Worm (Caenorhabditis elegans) whole organism, L2 larva: ENCODE measurements around the gene nhr-189.
A peak's percentile ranks its signal among the peaks of the same experiment; 100 is the strongest.

Experiments
- C34F6.9 ChIP-seq: fragments of 150-350 bp; optimal IDR thresholded peaks from 2 replicates; lab custom pipeline; 2014; ENCODE audit warnings: missing biosample characterization, missing genetic modification characterization
- R02D3.7 ChIP-seq: fragments of 150-350 bp; optimal IDR thresholded peaks from 2 replicates; lab custom pipeline; 2014; ENCODE audit warnings: missing biosample characterization, missing genetic modification characterization
- Y55F3AM.14 ChIP-seq: fragments of 200-800 bp; sonication (Bioruptor generic); optimal IDR thresholded peaks from 2 replicates; lab custom pipeline; 2018; ENCODE audit warnings: mild to moderate bottlenecking, missing genetic modification characterization, missing compliant biosample characterization
- ZK546.5 ChIP-seq: sonication (generic microtip); optimal IDR thresholded peaks from 2 replicates; lab custom pipeline; 2017; ENCODE audit warnings: missing biosample characterization, missing genetic modification characterization
- ama-1 ChIP-seq: fragments of 150-350 bp; optimal IDR thresholded peaks from 2 replicates; lab custom pipeline; 2018; ENCODE audit warnings: inconsistent platforms
- blmp-1 ChIP-seq: sonication (generic microtip); optimal IDR thresholded peaks from 2 replicates; lab custom pipeline; 2017; ENCODE audit warnings: missing genetic modification characterization, mild to moderate bottlenecking, missing compliant biosample characterization, antibody characterized with exemption, moderate library complexity; ENCODE audit not compliant: insufficient read depth
- ceh-82 ChIP-seq: fragments of 150-350 bp; optimal IDR thresholded peaks from 2 replicates; lab custom pipeline; 2014; ENCODE audit warnings: missing biosample characterization, missing genetic modification characterization
- crh-2 ChIP-seq: sonication (generic microtip); optimal IDR thresholded peaks from 2 replicates; lab custom pipeline; 2017; ENCODE audit warnings: missing biosample characterization, missing genetic modification characterization
- elt-1 ChIP-seq: fragments of 150-350 bp; optimal IDR thresholded peaks from 2 replicates; lab custom pipeline; 2014; ENCODE audit warnings: missing biosample characterization, missing genetic modification characterization
- fos-1 ChIP-seq: fragments of 150-350 bp; optimal IDR thresholded peaks from 2 replicates; lab custom pipeline; 2014; ENCODE audit warnings: missing biosample characterization, missing genetic modification characterization
- lin-39 ChIP-seq: fragments of 150-350 bp; optimal IDR thresholded peaks from 2 replicates; lab custom pipeline; 2014; ENCODE audit warnings: missing biosample characterization, missing genetic modification reagents, missing genetic modification characterization
- lsy-2 ChIP-seq, 2 experiments: fragments of 150-350 bp in 1 of 2; sonication (generic microtip) in 1 of 2; optimal IDR thresholded peaks; 2 replicates each; lab custom pipeline; 2014 to 2017; ENCODE audit warnings: missing biosample characterization in 2 of 2, missing genetic modification characterization in 2 of 2
- mab-5 ChIP-seq: fragments of 150-350 bp; optimal IDR thresholded peaks from 2 replicates; lab custom pipeline; 2014; ENCODE audit warnings: missing biosample characterization, missing genetic modification characterization
- mbf-1 ChIP-seq: sonication (generic microtip); optimal IDR thresholded peaks from 2 replicates; lab custom pipeline; 2017; ENCODE audit warnings: missing biosample characterization, missing genetic modification characterization
- mdl-1 ChIP-seq, 2 experiments: fragments of 150-350 bp in 1 of 2; sonication (generic microtip) in 1 of 2; optimal IDR thresholded peaks; 2 replicates each; lab custom pipeline; 2017; ENCODE audit warnings: missing biosample characterization in 2 of 2, missing genetic modification characterization in 2 of 2
- nhr-10 ChIP-seq: sonication (generic microtip); optimal IDR thresholded peaks from 2 replicates; lab custom pipeline; 2017; ENCODE audit warnings: missing biosample characterization, missing genetic modification characterization
- nhr-11 ChIP-seq: fragments of 150-350 bp; optimal IDR thresholded peaks from 2 replicates; lab custom pipeline; 2014; ENCODE audit warnings: missing biosample characterization, missing genetic modification characterization
- nhr-129 ChIP-seq: fragments of 150-350 bp; optimal IDR thresholded peaks from 2 replicates; lab custom pipeline; 2014; ENCODE audit warnings: missing biosample characterization, missing genetic modification characterization
- nhr-21 ChIP-seq: fragments of 150-350 bp; optimal IDR thresholded peaks from 2 replicates; lab custom pipeline; 2014; ENCODE audit warnings: missing biosample characterization, missing genetic modification characterization
- nhr-23 ChIP-seq: fragments of 150-350 bp; optimal IDR thresholded peaks from 2 replicates; lab custom pipeline; 2014; ENCODE audit warnings: missing biosample characterization, missing genetic modification reagents, missing genetic modification characterization
- nhr-25 ChIP-seq: fragments of 150-350 bp; sonication (generic microtip); optimal IDR thresholded peaks from 3 replicates; lab custom pipeline; 2014; ENCODE audit warnings: missing biosample characterization, missing genetic modification characterization
- nhr-6 ChIP-seq: fragments of 150-350 bp; optimal IDR thresholded peaks from 2 replicates; lab custom pipeline; 2014; ENCODE audit warnings: missing biosample characterization, missing genetic modification characterization
- nhr-77 ChIP-seq: fragments of 150-350 bp; optimal IDR thresholded peaks from 2 replicates; lab custom pipeline; 2014; ENCODE audit warnings: missing biosample characterization, missing genetic modification characterization
- sma-3 ChIP-seq: sonication (generic microtip); optimal IDR thresholded peaks from 2 replicates; lab custom pipeline; 2016; ENCODE audit warnings: missing genetic modification reagents, missing genetic modification characterization, missing compliant biosample characterization
- sma-9 ChIP-seq, 2 experiments: fragments of 150-350 bp in 1 of 2; sonication (generic microtip) in 1 of 2; optimal IDR thresholded peaks; 2 replicates each; lab custom pipeline; 2014 to 2016; ENCODE audit warnings: missing genetic modification characterization in 2 of 2, mild to moderate bottlenecking in 1 of 2, missing biosample characterization in 1 of 2, missing compliant biosample characterization in 1 of 2, missing genetic modification reagents in 1 of 2, moderate library complexity in 1 of 2
- unc-55 ChIP-seq: fragments of 150-350 bp; sonication (generic microtip); optimal IDR thresholded peaks from 3 replicates; lab custom pipeline; 2014; ENCODE audit warnings: missing biosample characterization, missing genetic modification reagents, missing genetic modification characterization
- unc-62 ChIP-seq: fragments of 150-350 bp; optimal IDR thresholded peaks from 2 replicates; lab custom pipeline; 2014; ENCODE audit warnings: missing biosample characterization, missing genetic modification reagents, missing genetic modification characterization
- zag-1 ChIP-seq: fragments of 150-350 bp; optimal IDR thresholded peaks from 2 replicates; lab custom pipeline; 2014; ENCODE audit warnings: missing biosample characterization, missing genetic modification characterization
- ztf-1 ChIP-seq: fragments of 200-800 bp; sonication (Bioruptor generic); conservative IDR thresholded peaks from 2 replicates; pipeline ENCODE4 v1.3.6; 2022; ENCODE audit warnings: missing genetic modification characterization, missing compliant biosample characterization
- ztf-11 ChIP-seq: sonication (generic microtip); optimal IDR thresholded peaks from 2 replicates; lab custom pipeline; 2017; ENCODE audit warnings: missing biosample characterization, missing genetic modification characterization
- ztf-4 ChIP-seq: fragments of 150-350 bp; optimal IDR thresholded peaks from 2 replicates; lab custom pipeline; 2014; ENCODE audit warnings: missing biosample characterization, missing genetic modification characterization

nhr-189 gene

DNA sequence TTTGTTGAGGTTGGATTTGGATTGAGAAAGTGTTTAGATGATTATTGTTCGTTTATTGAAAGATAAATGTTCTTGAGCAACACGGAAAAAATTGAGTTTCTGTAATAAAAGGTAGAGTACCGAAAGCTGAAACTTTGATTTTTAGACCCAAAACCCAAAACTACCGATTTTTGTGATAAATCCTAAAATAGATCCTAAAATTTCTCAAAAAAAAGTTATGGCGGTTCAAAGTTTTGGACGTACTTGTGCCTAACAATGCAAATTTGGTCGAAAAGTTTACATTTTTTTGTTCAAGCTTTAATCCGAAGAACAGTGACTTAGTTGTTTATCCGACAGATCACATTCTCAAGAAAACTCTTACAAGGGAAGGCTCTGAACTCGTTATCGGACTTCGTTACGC, 12.8 kb downstream of the nhr-189 start, which contains the start of gene nhr-185:
Gene nhr-185, minus strand, starts transcription at position 101 of the 400 bp plus-strand sequence.
- TF ChIP-seq nhr-129 (tag; lab: Kevin White, UChicago), result no peak
- no peak for TF ChIP-seq ztf-1 (GFP tag; lab: Robert Waterston, UW)
- TF ChIP-seq nhr-6 (tag; lab: Kevin White, UChicago), result no peak
- no peak for TF ChIP-seq elt-1 (tag; lab: Kevin White, UChicago)
- no peak for TF ChIP-seq ama-1 (lab: Kevin White, UChicago)
- TF ChIP-seq mab-5, result no peak
- no peak for TF ChIP-seq C34F6.9 (tag; lab: Kevin White, UChicago)
- no peak for TF ChIP-seq ztf-4 (tag; lab: Kevin White, UChicago)
- no peak for TF ChIP-seq fos-1 (tag; lab: Kevin White, UChicago)
- TF ChIP-seq, all 48 proteins: peak for 0

DNA sequence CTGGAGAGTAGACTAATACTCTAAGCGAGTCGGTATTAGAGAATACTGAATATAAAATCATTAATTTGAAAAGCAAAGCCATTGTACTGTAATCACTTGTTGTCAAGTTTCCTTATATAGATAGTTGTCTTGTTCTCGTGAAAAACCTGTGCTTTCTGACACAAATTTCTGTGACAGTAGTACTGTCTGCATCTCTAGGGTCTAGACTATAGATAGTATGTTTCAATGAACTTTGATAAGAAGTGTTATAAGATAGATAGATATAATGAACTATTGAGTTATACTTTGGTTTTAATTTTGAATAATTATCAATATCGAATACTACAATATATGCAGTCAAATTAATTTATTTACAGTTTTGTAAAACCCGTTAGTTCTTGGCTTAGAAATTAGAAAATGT, 16.1 kb downstream of the nhr-189 start, which contains the start of gene ugt-32:
Gene ugt-32, minus strand, starts transcription at position 82 of the 400 bp plus-strand sequence.
- TF ChIP-seq fos-1 (tag; lab: Kevin White, UChicago) (peak; percentile 38), sma-9 (GFP tag; optimal IDR thresholded peaks at IDR 0.05; lab: Kevin White, UChicago) (peak; percentile 27), sma-9 (tag; optimal IDR thresholded peaks at IDR 0.05; lab: Kevin White, UChicago) (no peak), mdl-1 (tag; optimal IDR thresholded peaks at IDR 0.05; lab: Kevin White, UChicago) (no peak)

DNA sequence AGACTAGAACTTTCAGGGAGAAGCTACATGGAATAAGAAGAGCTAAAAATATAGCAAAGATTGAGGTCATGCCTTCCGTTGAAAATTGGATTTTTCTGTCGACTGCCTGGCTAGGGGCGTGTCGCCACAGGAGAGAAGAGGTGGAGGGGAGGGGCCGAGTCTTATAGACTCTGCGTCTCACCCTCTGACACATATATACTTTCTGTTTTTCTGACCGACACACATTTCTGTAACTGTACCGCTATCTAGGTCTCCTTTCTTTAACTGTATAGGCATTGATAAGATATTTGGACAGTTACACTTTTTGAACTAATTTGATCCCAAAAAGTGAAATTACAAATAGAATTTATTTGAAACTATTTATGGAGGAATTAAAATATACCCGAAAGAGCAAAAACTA, 18.6 kb downstream of the nhr-189 start:
- TF ChIP-seq sma-3 (GFP tag; lab: Kevin White, UChicago) (no peak), fos-1 (tag; lab: Kevin White, UChicago) (peak; percentile 53)

DNA sequence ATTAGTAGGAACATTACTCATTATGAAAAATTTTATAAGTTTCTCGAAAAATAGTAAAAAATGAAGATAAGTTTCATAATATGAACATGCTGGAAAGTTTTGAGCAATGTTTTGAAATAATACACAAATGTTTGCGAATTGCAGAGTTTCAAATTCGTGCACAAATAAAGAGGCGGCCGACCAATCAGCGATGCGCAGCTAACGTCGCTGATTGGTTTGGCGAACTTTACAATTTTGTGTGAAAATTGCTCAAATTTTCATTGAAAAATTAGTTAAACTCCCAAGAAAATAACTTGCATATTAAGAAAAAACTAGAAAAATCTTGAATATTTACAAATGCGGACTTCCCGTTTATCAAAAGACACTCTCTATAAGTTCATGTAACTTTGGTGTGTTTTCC, 27.4 kb downstream of the nhr-189 start:
- TF ChIP-seq Y55F3AM.14 (no peak), lin-39 (tag; lab: Kevin White, UChicago) (no peak), blmp-1 (tag; lab: Kevin White, UChicago) (no peak), nhr-25 (tag; lab: Kevin White, UChicago) (no peak), ztf-11 (tag; lab: Kevin White, UChicago) (no peak), unc-62 (GFP tag; lab: Kevin White, UChicago) (no peak), R02D3.7 (tag; lab: Kevin White, UChicago) (no peak), ama-1 (lab: Kevin White, UChicago) (no peak), nhr-21 (tag; lab: Kevin White, UChicago) (no peak), ZK546.5 (no peak), nhr-6 (tag; lab: Kevin White, UChicago) (no peak), nhr-129 (tag; lab: Kevin White, UChicago) (no peak)

DNA sequence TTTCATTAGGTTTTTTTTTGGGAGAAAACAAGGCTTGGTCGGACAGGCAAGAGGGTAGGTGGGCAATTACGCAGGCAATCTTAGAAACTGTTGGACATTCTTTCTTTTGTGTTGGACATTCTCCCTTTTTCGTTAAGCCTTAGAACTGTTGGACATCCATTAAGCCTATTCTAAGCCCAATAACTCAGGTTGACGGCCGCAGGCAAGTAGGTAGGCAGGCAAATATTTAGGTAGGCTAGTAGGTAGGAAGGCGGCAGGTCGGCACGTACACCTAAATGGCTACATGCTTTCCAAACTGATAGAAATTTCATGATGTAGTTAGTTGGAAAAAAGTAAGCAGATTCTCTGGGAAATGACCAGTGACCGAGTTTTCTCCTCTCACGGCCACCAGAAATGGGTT, 27.9 kb downstream of the nhr-189 start:
- TF ChIP-seq nhr-23 (tag; lab: Kevin White, UChicago), result no peak
- TF ChIP-seq mbf-1, result no peak
- TF ChIP-seq sma-9 (GFP tag; optimal IDR thresholded peaks at IDR 0.05; lab: Kevin White, UChicago), result no peak
- no peak for TF ChIP-seq sma-9 (tag; optimal IDR thresholded peaks at IDR 0.05; lab: Kevin White, UChicago)
- no peak for TF ChIP-seq sma-3 (GFP tag; lab: Kevin White, UChicago)
- TF ChIP-seq elt-1 (tag; lab: Kevin White, UChicago), result no peak
- TF ChIP-seq C34F6.9 (tag; lab: Kevin White, UChicago), result no peak
- TF ChIP-seq unc-62 (GFP tag; lab: Kevin White, UChicago), result no peak
- no peak for TF ChIP-seq ceh-82 (tag; lab: Kevin White, UChicago)
- TF ChIP-seq ama-1 (lab: Kevin White, UChicago), result no peak
- no peak for TF ChIP-seq zag-1
- no peak for TF ChIP-seq nhr-10 (tag; lab: Kevin White, UChicago)
- TF ChIP-seq ztf-4 (tag; lab: Kevin White, UChicago), result no peak
- TF ChIP-seq Y55F3AM.14, result no peak
- TF ChIP-seq nhr-77 (tag; lab: Kevin White, UChicago), result no peak
- TF ChIP-seq nhr-11 (tag; lab: Kevin White, UChicago), result no peak
- no peak for TF ChIP-seq R02D3.7 (tag; lab: Kevin White, UChicago)
- no peak for TF ChIP-seq crh-2 (tag; lab: Kevin White, UChicago)

DNA sequence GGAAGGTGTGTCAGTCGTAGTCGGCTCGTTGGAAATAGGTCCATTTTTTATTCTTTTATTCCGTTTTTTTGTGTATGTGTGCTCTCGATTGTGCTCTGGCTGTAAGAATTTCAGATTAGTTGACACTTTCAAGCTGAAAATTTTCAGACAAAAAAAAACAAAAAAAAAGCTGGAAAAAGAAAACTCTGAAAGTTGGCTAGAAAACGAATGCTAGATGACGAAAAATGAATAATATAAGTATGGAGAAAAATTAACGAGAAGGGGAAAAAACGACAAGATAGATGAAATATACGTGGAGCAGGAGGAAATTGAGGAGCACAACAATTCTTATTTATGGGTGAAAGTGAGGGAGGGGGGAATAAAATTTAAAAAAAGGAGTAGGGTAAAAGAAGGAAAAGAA, 28.4 kb downstream of the nhr-189 start, which contains the start of gene H10D18.5:
Gene H10D18.5, minus strand, starts transcription at position 101 of the 400 bp plus-strand sequence.
- no peak for TF ChIP-seq lsy-2 (tag; optimal IDR thresholded peaks at IDR 0.05; lab: Kevin White, UChicago)
- TF ChIP-seq sma-3 (GFP tag; lab: Kevin White, UChicago), result no peak
- no peak for TF ChIP-seq unc-55 (GFP tag; lab: Kevin White, UChicago)
